Fruit fly (Drosophila melanogaster): ENCODE data around the gene Prestin.

Prestin gene

dm6 chr3L:17948643-17949506 is 41.3 kb upstream of the Prestin start (continued):
- TF ChIP-seq row (GFP tag; IDR thresholded peaks at IDR 0.05) (peak; percentile 20; the same call in 1 of the 3 replicates), sim (GFP tag; IDR thresholded peaks at IDR 0.05) (0 out of 2 replicates have a peak, but pooled peaks have one; percentile 15), CG34422 (GFP tag; IDR thresholded peaks at IDR 0.05) (peak; percentile 40; the same call in 1 of the 3 replicates), C15 (GFP tag; IDR thresholded peaks at IDR 0.05) (0 out of 3 replicates have a peak, but pooled peaks have one; percentile 6), CG11093 (GFP tag; IDR thresholded peaks at IDR 0.05) (no peak), CG6689 (GFP tag; IDR thresholded peaks at IDR 0.05) (no peak), CHES-1-like (GFP tag; optimal IDR thresholded peaks at IDR 0.05) (no peak), CG31365 (tag; optimal IDR thresholded peaks at IDR 0.05) (no peak), tio (GFP tag; optimal IDR thresholded peaks at IDR 0.05) (peak; percentile 42), CG12744 (GFP tag; optimal IDR thresholded peaks at IDR 0.05) (no peak), CG12659 (GFP tag; optimal IDR thresholded peaks at IDR 0.05) (no peak), CG10147 (GFP tag; optimal IDR thresholded peaks at IDR 0.05) (peak; percentile 33), CG15514 (GFP tag; optimal IDR thresholded peaks at IDR 0.05) (peak; percentile 18), dm (GFP tag; optimal IDR thresholded peaks at IDR 0.05) (peak; percentile 56), HmgZ (tag; optimal IDR thresholded peaks at IDR 0.05) (peak; percentile 59), chn (GFP tag; optimal IDR thresholded peaks at IDR 0.05) (no peak), Optix (GFP tag; IDR thresholded peaks at IDR 0.05) (no peak), CG11247 (GFP tag; IDR thresholded peaks at IDR 0.05) (0 out of 2 replicates have a peak, but pooled peaks have one; percentile 16), B-H1 (GFP tag; IDR thresholded peaks at IDR 0.05) (no peak), mirr (GFP tag; optimal IDR thresholded peaks at IDR 0.05) (peak; percentile 68), Bgb (GFP tag; IDR thresholded peaks at IDR 0.05; ENCODE audit: partially characterized antibody) (peak; percentile 60; the same call in 1 of the 2 replicates), Pdp1 (GFP tag; optimal IDR thresholded peaks at IDR 0.05) (peak in 1 of 2 experiments; percentile 59), Ets97D (GFP tag; optimal IDR thresholded peaks at IDR 0.05) (no peak), emc (GFP tag; optimal IDR thresholded peaks at IDR 0.05) (no peak), lilli (GFP tag; optimal IDR thresholded peaks at IDR 0.05) (peak; percentile 34), hth (optimal IDR thresholded peaks at IDR 0.05) (no peak), sens (GFP tag) (peak; percentile 5), CG32532 (GFP tag; IDR thresholded peaks at IDR 0.05) (peak; percentile 58), CG6791 (GFP tag; IDR thresholded peaks at IDR 0.05; ENCODE audit: partially characterized antibody) (peak; percentile 26; the same call in 1 of the 3 replicates), CG15479 (GFP tag; optimal IDR thresholded peaks at IDR 0.05) (no peak), CG8765 (GFP tag; IDR thresholded peaks at IDR 0.05) (peak; percentile 59; the same call in 1 of the 2 replicates), sd (tag; optimal IDR thresholded peaks at IDR 0.05) (peak; percentile 88), CG1832 (GFP tag; optimal IDR thresholded peaks at IDR 0.05) (peak; percentile 93), nerfin-1 (tag; optimal IDR thresholded peaks at IDR 0.05) (no peak), CG8478 (optimal IDR thresholded peaks at IDR 0.05) (peak; percentile 7), CG34376 (GFP tag; optimal IDR thresholded peaks at IDR 0.05) (peak; percentile 77), Hr39 (optimal IDR thresholded peaks at IDR 0.05) (peak; percentile 64), lola (GFP tag; optimal IDR thresholded peaks at IDR 0.05) (no peak), H2.0 (GFP tag; IDR thresholded peaks at IDR 0.05) (peak; percentile 38; the same call in 1 of the 2 replicates), toy (GFP tag; IDR thresholded peaks at IDR 0.05) (peak; percentile 59; the same call in 1 of the 2 replicates), CG30431 (GFP tag; optimal IDR thresholded peaks at IDR 0.05) (no peak), shn (GFP tag; optimal IDR thresholded peaks at IDR 0.05) (no peak), Six4 (GFP tag; optimal IDR thresholded peaks at IDR 0.05) (no peak), CG17359 (tag; optimal IDR thresholded peaks at IDR 0.05) (no peak), Tbp (GFP tag; optimal IDR thresholded peaks at IDR 0.05) (no peak), Dfd (GFP tag; optimal IDR thresholded peaks at IDR 0.05) (peak in 1 of 2 experiments; percentile 50), Hsf (GFP tag; optimal IDR thresholded peaks at IDR 0.05) (no peak), az2 (GFP tag; optimal IDR thresholded peaks at IDR 0.05) (no peak), Adf1 (GFP tag; IDR thresholded peaks at IDR 0.05) (peak; percentile 85), amos (GFP tag; IDR thresholded peaks at IDR 0.05; ENCODE audit: partially characterized antibody) (peak; percentile 33; the same call in 1 of the 2 replicates)
